Worm (Caenorhabditis elegans): ENCODE data around the gene srn-1.

srn-1 gene

ce11 chrV:6234876-6235275 lies 51.4 kb downstream of the srn-1 start, which contains the start of gene K08B12.3:
TSS of gene K08B12.3 (plus strand) at chrV:6235176.
- no peak for TF ChIP-seq W03F9.2 (tag; optimal IDR thresholded peaks at IDR 0.05)
- no peak for TF ChIP-seq dao-5 (tag; optimal IDR thresholded peaks at IDR 0.05)
- no peak for TF ChIP-seq him-1 (tag; optimal IDR thresholded peaks at IDR 0.05)

Data from whole organism, L4/young adult.